Worm (Caenorhabditis elegans): ENCODE measurements around the gene gem-1.

gem-1 gene

ce11 chrX:13384743-13385142 is 8.0 kb upstream of the gem-1 start:
- TF ChIP-seq bed-3 (GFP tag; optimal IDR thresholded peaks at IDR 0.05): no peak
- TF ChIP-seq ces-1 (GFP tag; optimal IDR thresholded peaks at IDR 0.05): no peak
- no peak for TF ChIP-seq nhr-2 (tag; optimal IDR thresholded peaks at IDR 0.05)
- no peak for TF ChIP-seq nhr-76 (tag; optimal IDR thresholded peaks at IDR 0.05)
- TF ChIP-seq mls-2 (tag; optimal IDR thresholded peaks at IDR 0.05): no peak
- TF ChIP-seq elt-3 (tag; optimal IDR thresholded peaks at IDR 0.05): no peak
- TF ChIP-seq nhr-12 (tag; optimal IDR thresholded peaks at IDR 0.05): no peak
- TF ChIP-seq elt-1 (tag; optimal IDR thresholded peaks at IDR 0.05; ENCODE audit: borderline replicate concordance, insufficient read depth): no peak
- TF ChIP-seq flh-1 (GFP tag; optimal IDR thresholded peaks at IDR 0.05): no peak
- TF ChIP-seq lsy-2 (tag; optimal IDR thresholded peaks at IDR 0.05): no peak
- no peak for TF ChIP-seq lin-32 (GFP tag; optimal IDR thresholded peaks at IDR 0.05)
- no peak for TF ChIP-seq sem-2 (GFP tag; optimal IDR thresholded peaks at IDR 0.05)
- TF ChIP-seq unc-120 (tag; optimal IDR thresholded peaks at IDR 0.05; ENCODE audit: poor library complexity, severe bottlenecking): no peak
- TF ChIP-seq sptf-1 (tag; optimal IDR thresholded peaks at IDR 0.05): no peak
- TF ChIP-seq mab-5 (tag; optimal IDR thresholded peaks at IDR 0.05): no peak
- no peak for TF ChIP-seq M03D4.4 (tag; optimal IDR thresholded peaks at IDR 0.05)

DNA sequence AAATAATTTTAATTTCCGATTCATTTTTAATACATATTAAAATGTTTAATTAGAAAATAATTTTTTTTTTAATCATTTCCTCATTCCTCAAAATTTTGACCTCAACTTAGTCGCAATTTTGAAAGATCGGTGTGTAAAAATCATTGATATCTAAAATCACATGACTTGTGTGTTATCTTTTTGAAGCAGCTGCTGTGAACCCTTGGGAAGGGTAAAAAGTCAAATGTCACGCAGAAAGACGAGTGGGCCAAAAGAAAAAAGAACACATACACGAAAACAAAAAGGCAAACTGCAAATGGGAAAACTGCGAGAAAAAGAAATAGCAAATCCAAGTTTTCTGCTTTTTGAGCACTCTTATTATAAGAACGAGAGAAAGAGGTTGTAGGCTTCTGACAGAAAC is 6.5 kb upstream of the gem-1 start:
- TF ChIP-seq M03D4.4 (tag; optimal IDR thresholded peaks at IDR 0.05): no peak
- no peak for TF ChIP-seq snpc-4 (tag; optimal IDR thresholded peaks at IDR 0.05)
- no peak for TF ChIP-seq nhr-28 (tag; optimal IDR thresholded peaks at IDR 0.05)
- TF ChIP-seq mep-1 (tag; optimal IDR thresholded peaks at IDR 0.05): no peak
- TF ChIP-seq flh-1 (GFP tag; optimal IDR thresholded peaks at IDR 0.05): no peak
- TF ChIP-seq unc-39 (tag; optimal IDR thresholded peaks at IDR 0.05): no peak
- TF ChIP-seq drap-1 (GFP tag; optimal IDR thresholded peaks at IDR 0.05): no peak

ce11 chrX:13380988-13381742 is 4.4 kb upstream of the gem-1 start:
- TF ChIP-seq M03D4.4 (tag; optimal IDR thresholded peaks at IDR 0.05) (no peak), lin-13 (tag; optimal IDR thresholded peaks at IDR 0.05) (no peak), hlh-1 (tag; optimal IDR thresholded peaks at IDR 0.05) (no peak), ceh-83 (GFP tag; optimal IDR thresholded peaks at IDR 0.05) (no peak), snpc-4 (tag; optimal IDR thresholded peaks at IDR 0.05) (no peak), nhr-76 (tag; optimal IDR thresholded peaks at IDR 0.05) (no peak), mab-5 (tag; optimal IDR thresholded peaks at IDR 0.05) (no peak)

DNA sequence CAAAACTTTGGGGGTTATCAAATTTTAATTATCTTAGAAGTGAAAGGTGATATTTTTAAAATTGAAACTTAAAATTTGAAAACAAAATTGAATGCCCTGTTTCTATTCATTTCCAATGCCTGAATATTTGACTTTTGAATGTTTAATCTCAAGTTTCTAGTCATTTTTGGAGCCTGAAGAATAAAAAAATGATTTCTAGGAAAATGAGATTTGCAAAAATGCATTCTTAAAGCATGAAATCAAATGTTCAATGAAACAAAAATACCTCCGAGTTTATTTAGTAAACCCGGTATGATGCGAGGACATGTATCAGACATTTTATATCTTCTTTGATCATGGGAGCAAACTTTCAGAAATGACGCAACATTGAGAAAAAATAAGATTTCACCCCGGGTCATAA is 2.3 kb upstream of the gem-1 start:
- no peak for TF ChIP-seq snpc-4 (tag; optimal IDR thresholded peaks at IDR 0.05)
- peak; percentile 59 for TF ChIP-seq zip-8 (tag; optimal IDR thresholded peaks at IDR 0.05)
- no peak for TF ChIP-seq cnd-1 (tag; optimal IDR thresholded peaks at IDR 0.05)

ce11 chrX:13376185-13376584 is 607 bp downstream of the gem-1 start:
- TF ChIP-seq unc-62 (GFP tag; optimal IDR thresholded peaks at IDR 0.05) (no peak), nhr-2 (tag; optimal IDR thresholded peaks at IDR 0.05) (no peak), nhr-76 (tag; optimal IDR thresholded peaks at IDR 0.05) (no peak), ham-2 (GFP tag; optimal IDR thresholded peaks at IDR 0.05) (no peak), nhr-237 (tag; optimal IDR thresholded peaks at IDR 0.05) (no peak), lin-32 (GFP tag; optimal IDR thresholded peaks at IDR 0.05) (no peak), hlh-1 (tag; optimal IDR thresholded peaks at IDR 0.05) (no peak), nhr-12 (tag; optimal IDR thresholded peaks at IDR 0.05) (no peak)

DNA sequence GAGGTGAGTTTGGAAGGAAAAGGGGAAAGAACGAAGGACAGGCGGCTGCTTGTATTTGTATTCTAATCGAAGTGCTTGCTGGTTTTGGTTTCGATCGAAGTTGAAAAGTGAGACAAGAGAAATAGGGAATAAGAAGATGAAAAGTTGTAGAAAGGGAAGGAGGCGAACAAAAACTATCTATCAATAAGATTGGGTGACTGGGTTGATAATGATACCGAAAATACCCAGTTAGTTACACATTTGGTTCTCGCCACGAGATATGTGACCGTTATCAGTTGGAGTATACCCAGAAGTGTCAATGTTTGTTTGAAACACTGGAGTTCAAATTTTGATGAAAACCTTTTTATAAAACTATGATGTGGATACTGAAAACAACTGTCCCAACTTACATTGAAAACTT is 8.5 kb downstream of the gem-1 start:
- no peak for TF ChIP-seq mab-5 (tag; optimal IDR thresholded peaks at IDR 0.05)
- TF ChIP-seq lsy-2 (tag; optimal IDR thresholded peaks at IDR 0.05): no peak
- TF ChIP-seq blmp-1 (tag; optimal IDR thresholded peaks at IDR 0.05): no peak
- TF ChIP-seq pha-4 (tag; optimal IDR thresholded peaks at IDR 0.05): no peak
- TF ChIP-seq snpc-4 (tag; optimal IDR thresholded peaks at IDR 0.05): no peak
- TF ChIP-seq zip-8 (tag; optimal IDR thresholded peaks at IDR 0.05): no peak
- TF ChIP-seq ceh-43 (GFP tag; optimal IDR thresholded peaks at IDR 0.05): no peak
- TF ChIP-seq nhr-28 (tag; optimal IDR thresholded peaks at IDR 0.05): no peak
- no peak for TF ChIP-seq ces-1 (GFP tag; optimal IDR thresholded peaks at IDR 0.05)
- TF ChIP-seq nhr-76 (tag; optimal IDR thresholded peaks at IDR 0.05): no peak
- no peak for TF ChIP-seq ceh-83 (GFP tag; optimal IDR thresholded peaks at IDR 0.05)
- no peak for TF ChIP-seq M03D4.4 (tag; optimal IDR thresholded peaks at IDR 0.05)
- no peak for TF ChIP-seq elt-1 (tag; optimal IDR thresholded peaks at IDR 0.05; ENCODE audit: borderline replicate concordance, insufficient read depth)
- TF ChIP-seq cnd-1 (tag; optimal IDR thresholded peaks at IDR 0.05): no peak

All from whole organism, mixed stage, embryonic.